Worm (Caenorhabditis elegans) whole organism, L4 larva: Measurements from ENCODE around the gene nkcc-1.

Source experiments
- F10B5.3 ChIP-seq: sonication (generic microtip); optimal IDR thresholded peaks from 2 replicates; lab custom pipeline; 2016; ENCODE audit warnings: mild to moderate bottlenecking, missing genetic modification characterization, missing compliant biosample characterization
- F26F4.8 ChIP-seq: fragments of 200-800 bp; sonication (Bioruptor generic); conservative IDR thresholded peaks from 2 replicates; pipeline ENCODE4 v1.3.6; 2022; ENCODE audit warnings: missing genetic modification characterization, missing compliant biosample characterization
- F44E2.7 ChIP-seq: fragments of 200-800 bp; sonication (Bioruptor generic); IDR thresholded peaks from 2 replicates; pipeline ENCODE4 v2.1.2; 2022; ENCODE audit warnings: missing genetic modification characterization, missing compliant biosample characterization
- R02D3.7 ChIP-seq: fragments of 150-350 bp; sonication (generic microtip); optimal IDR thresholded peaks from 3 replicates; lab custom pipeline; 2014; ENCODE audit warnings: missing biosample characterization, missing genetic modification characterization
- T20F7.1 ChIP-seq: fragments of 200-800 bp; sonication (Bioruptor generic); optimal IDR thresholded peaks from 2 replicates; lab custom pipeline; 2018; ENCODE audit warnings: mild to moderate bottlenecking, missing genetic modification characterization, missing compliant biosample characterization
- Y5F2A.4 ChIP-seq: fragments of 200-800 bp; sonication (Bioruptor generic); optimal IDR thresholded peaks from 2 replicates; lab custom pipeline; 2018; ENCODE audit warnings: mild to moderate bottlenecking, missing genetic modification characterization, missing compliant biosample characterization
- aha-1 ChIP-seq: fragments of 150-350 bp; peaks from one replicate; lab custom pipeline; 2014; ENCODE audit warnings: missing biosample characterization, missing genetic modification characterization
- ama-1 ChIP-seq: fragments of 150-350 bp; optimal IDR thresholded peaks from 2 replicates; lab custom pipeline; 2014; ENCODE audit warnings: inconsistent platforms, mixed read lengths
- arid-1 ChIP-seq: fragments of 200-800 bp; sonication (Bioruptor generic); conservative IDR thresholded peaks from 2 replicates; pipeline ENCODE4 v1.3.6; 2022; ENCODE audit warnings: missing genetic modification reagents, missing genetic modification characterization, missing compliant biosample characterization
- attf-4 ChIP-seq: sonication (generic microtip); optimal IDR thresholded peaks from 3 replicates; lab custom pipeline; 2017; ENCODE audit warnings: missing biosample characterization, missing genetic modification characterization
- ceh-44 ChIP-seq: fragments of 200-800 bp; sonication (Bioruptor generic); IDR thresholded peaks from 2 replicates; pipeline ENCODE4 v1.3.6; 2022; ENCODE audit warnings: missing genetic modification reagents, missing genetic modification characterization, missing compliant biosample characterization
- ces-1 ChIP-seq: fragments of 150-350 bp; sonication (generic microtip); optimal IDR thresholded peaks from 4 replicates; lab custom pipeline; 2014; ENCODE audit warnings: missing biosample characterization, missing genetic modification reagents, missing genetic modification characterization
- ctbp-1 ChIP-seq: fragments of 200-800 bp; sonication (Bioruptor generic); IDR thresholded peaks from 2 replicates; pipeline ENCODE4 v1.3.6; 2022; ENCODE audit warnings: missing genetic modification reagents, missing genetic modification characterization, missing compliant biosample characterization
- fos-1 ChIP-seq: fragments of 150-350 bp; optimal IDR thresholded peaks from 2 replicates; lab custom pipeline; 2014; ENCODE audit warnings: missing biosample characterization, missing genetic modification characterization
- hlh-11 ChIP-seq: fragments of 200-800 bp; sonication (Bioruptor generic); optimal IDR thresholded peaks from 2 replicates; lab custom pipeline; 2018; ENCODE audit warnings: mild to moderate bottlenecking, missing genetic modification characterization, missing compliant biosample characterization
- hlh-30 ChIP-seq: sonication (generic microtip); optimal IDR thresholded peaks from 2 replicates; lab custom pipeline; 2017; ENCODE audit warnings: antibody characterized with exemption, mild to moderate bottlenecking, missing genetic modification characterization, missing compliant biosample characterization; ENCODE audit not compliant: insufficient read depth
- lin-38 ChIP-seq: fragments of 200-800 bp; sonication (Bioruptor generic); IDR thresholded peaks from 2 replicates; pipeline ENCODE4 v1.3.6; 2022; ENCODE audit warnings: missing genetic modification reagents, missing genetic modification characterization, missing compliant biosample characterization
- mdt-29 ChIP-seq: fragments of 200-800 bp; sonication (Bioruptor generic); IDR thresholded peaks from 2 replicates; pipeline ENCODE4 v1.3.6; 2022; ENCODE audit warnings: missing genetic modification reagents, missing genetic modification characterization, missing compliant biosample characterization
- mxl-3 ChIP-seq: fragments of 200-800 bp; sonication (Bioruptor generic); optimal IDR thresholded peaks from 2 replicates; lab custom pipeline; 2018; ENCODE audit warnings: mild to moderate bottlenecking, missing genetic modification characterization, missing compliant biosample characterization
- nhr-102 ChIP-seq: sonication (generic microtip); optimal IDR thresholded peaks from 2 replicates; lab custom pipeline; 2016; ENCODE audit warnings: mild to moderate bottlenecking, missing genetic modification characterization, moderate library complexity, missing compliant biosample characterization
- nhr-28 ChIP-seq: fragments of 150-350 bp; optimal IDR thresholded peaks from 2 replicates; lab custom pipeline; 2014; ENCODE audit warnings: missing biosample characterization, missing genetic modification characterization
- nhr-48 ChIP-seq: sonication (generic microtip); optimal IDR thresholded peaks from 2 replicates; lab custom pipeline; 2016; ENCODE audit warnings: mild to moderate bottlenecking, missing genetic modification characterization, missing compliant biosample characterization
- nhr-6 ChIP-seq: fragments of 150-350 bp; optimal IDR thresholded peaks from 2 replicates; lab custom pipeline; 2014; ENCODE audit warnings: missing biosample characterization, missing genetic modification characterization
- nhr-76 ChIP-seq: fragments of 150-350 bp; optimal IDR thresholded peaks from 2 replicates; lab custom pipeline; 2014; ENCODE audit warnings: missing biosample characterization, missing genetic modification characterization
- pha-4 ChIP-seq, 2 experiments: fragments of 150-350 bp in 1 of 2; fragments of 200-800 bp in 1 of 2; sonication (Bioruptor generic) in 1 of 2; IDR thresholded peaks in 1 of 2; optimal IDR thresholded peaks in 1 of 2; 2 replicates each; pipeline versions ENCODE4 v1.3.6 to Lab custom; 2014 to 2022; ENCODE audit warnings: missing genetic modification characterization in 2 of 2, missing genetic modification reagents in 2 of 2, missing biosample characterization in 1 of 2, missing compliant biosample characterization in 1 of 2
- php-3 ChIP-seq: fragments of 200-800 bp; sonication (Bioruptor generic); IDR thresholded peaks from 2 replicates; pipeline ENCODE4 v1.3.6; 2022; ENCODE audit warnings: missing genetic modification reagents, missing genetic modification characterization, missing compliant biosample characterization
- pqm-1 ChIP-seq: sonication (generic microtip); optimal IDR thresholded peaks from 2 replicates; lab custom pipeline; 2017; ENCODE audit warnings: missing biosample characterization, missing genetic modification characterization
- rbr-2 ChIP-seq: sonication (generic microtip); optimal IDR thresholded peaks from 2 replicates; lab custom pipeline; 2016; ENCODE audit warnings: missing genotype, missing genetic modification characterization, missing compliant biosample characterization
- set-16 ChIP-seq: fragments of 200-800 bp; sonication (Bioruptor generic); IDR thresholded peaks from 2 replicates; pipeline ENCODE4 v1.3.6; 2022; ENCODE audit warnings: missing genetic modification reagents, missing genetic modification characterization, missing compliant biosample characterization
- snpc-1.2 ChIP-seq: fragments of 200-800 bp; sonication (Bioruptor generic); IDR thresholded peaks from 2 replicates; pipeline ENCODE4 v1.3.6; 2022; ENCODE audit warnings: missing genetic modification reagents, missing genetic modification characterization, missing compliant biosample characterization
- spr-1 ChIP-seq: sonication (generic microtip); optimal IDR thresholded peaks from 2 replicates; lab custom pipeline; 2016; ENCODE audit warnings: mild to moderate bottlenecking, missing genetic modification characterization, missing compliant biosample characterization
- spr-3 ChIP-seq: fragments of 200-800 bp; sonication (Bioruptor generic); optimal IDR thresholded peaks from 2 replicates; lab custom pipeline; 2018; ENCODE audit warnings: mild to moderate bottlenecking, missing genetic modification characterization, missing compliant biosample characterization
- tag-97 ChIP-seq: fragments of 200-800 bp; sonication (Bioruptor generic); IDR thresholded peaks from 2 replicates; pipeline ENCODE4 v1.3.6; 2022; ENCODE audit warnings: missing genetic modification characterization, missing compliant biosample characterization
- tra-1 ChIP-seq: fragments of 200-800 bp; sonication (Bioruptor generic); IDR thresholded peaks from 2 replicates; pipeline ENCODE4 v1.3.6; 2022; ENCODE audit warnings: missing genetic modification reagents, missing genetic modification characterization, missing compliant biosample characterization
- unc-62 ChIP-seq, 3 experiments: fragments of 150-350 bp in 1 of 3; sonication (generic microtip); optimal IDR thresholded peaks in 2 of 3; peaks in 1 of 3; 1 replicate in 1 of 3; 2 replicates in 2 of 3; lab custom pipeline; 2014 to 2017; ENCODE audit warnings: missing biosample characterization in 3 of 3, missing genetic modification characterization in 3 of 3, missing genetic modification reagents in 3 of 3, missing genotype in 1 of 3
- zag-1 ChIP-seq: fragments of 150-350 bp; optimal IDR thresholded peaks from 2 replicates; lab custom pipeline; 2014; ENCODE audit warnings: missing biosample characterization, missing genetic modification characterization
- zip-2 ChIP-seq: fragments of 150-350 bp; optimal IDR thresholded peaks from 2 replicates; lab custom pipeline; 2014; ENCODE audit warnings: missing biosample characterization, missing genetic modification characterization

The nkcc-1 gene

DNA sequence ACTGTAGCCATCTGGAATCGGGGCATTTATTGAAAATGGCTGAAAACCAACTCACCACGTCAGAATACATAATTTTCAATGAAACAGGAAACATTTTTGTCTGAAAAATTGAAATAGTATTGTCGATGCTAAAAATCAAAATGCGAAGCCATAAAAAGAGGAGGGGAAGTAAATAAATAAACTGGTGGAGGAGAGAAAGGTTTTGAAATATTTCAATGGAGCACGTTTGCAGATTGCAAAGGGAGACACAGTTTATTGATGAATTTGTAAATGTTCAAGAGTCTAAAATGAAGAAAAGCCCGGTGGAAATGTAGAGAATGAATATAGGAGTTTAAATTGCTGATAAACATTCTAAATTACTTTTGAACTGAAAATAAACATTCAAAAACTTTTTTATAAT, 20.8 kb downstream of the nkcc-1 start, which contains the start of gene F52B11.5 (continued):
- TF ChIP-seq Y5F2A.4 (GFP tag; lab: Kevin White, UChicago) (no peak), zip-2 (no peak), T20F7.1 (no peak), ces-1 (no peak), mdt-29 (no peak), pqm-1 (peak; percentile 37), nhr-76 (tag; lab: Kevin White, UChicago) (no peak)
- TF ChIP-seq, all 104 proteins: peak for 9

DNA sequence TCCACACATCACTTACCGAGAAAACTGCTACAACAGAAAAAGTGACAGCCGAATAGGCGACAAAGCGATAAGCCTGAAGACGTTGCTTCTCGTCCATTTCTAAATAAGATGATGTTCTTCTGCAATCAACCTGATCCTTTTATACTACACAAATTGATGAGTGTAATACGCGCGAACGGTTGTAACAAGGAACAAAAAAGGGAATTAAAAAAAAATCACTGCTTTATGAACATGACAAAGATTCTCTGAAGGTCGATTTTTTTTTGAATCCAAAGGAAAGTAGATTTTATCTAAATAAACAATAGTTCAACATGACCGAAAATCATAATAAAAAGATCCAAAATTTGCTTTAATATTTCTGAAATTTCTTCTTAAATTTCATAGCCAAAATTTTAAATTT, 24.6 kb downstream of the nkcc-1 start, which contains the start of gene col-133:
col-133 (minus strand) TSS at position 101 of the 400 bp plus-strand sequence.
- TF ChIP-seq nhr-48: no peak
- TF ChIP-seq pqm-1: no peak
- TF ChIP-seq F10B5.3: no peak
- no peak for TF ChIP-seq pha-4 (GFP tag; IDR thresholded peaks at IDR 0.05; lab: Robert Waterston, UW)
- no peak for TF ChIP-seq pha-4 (tag; optimal IDR thresholded peaks at IDR 0.05; lab: Kevin White, UChicago)
- no peak for TF ChIP-seq ama-1 (lab: Kevin White, UChicago)
- no peak for TF ChIP-seq tra-1 (GFP tag; lab: Robert Waterston, UW)
- no peak for TF ChIP-seq ceh-44
- no peak for TF ChIP-seq rbr-2 (tag; lab: Kevin White, UChicago)

DNA sequence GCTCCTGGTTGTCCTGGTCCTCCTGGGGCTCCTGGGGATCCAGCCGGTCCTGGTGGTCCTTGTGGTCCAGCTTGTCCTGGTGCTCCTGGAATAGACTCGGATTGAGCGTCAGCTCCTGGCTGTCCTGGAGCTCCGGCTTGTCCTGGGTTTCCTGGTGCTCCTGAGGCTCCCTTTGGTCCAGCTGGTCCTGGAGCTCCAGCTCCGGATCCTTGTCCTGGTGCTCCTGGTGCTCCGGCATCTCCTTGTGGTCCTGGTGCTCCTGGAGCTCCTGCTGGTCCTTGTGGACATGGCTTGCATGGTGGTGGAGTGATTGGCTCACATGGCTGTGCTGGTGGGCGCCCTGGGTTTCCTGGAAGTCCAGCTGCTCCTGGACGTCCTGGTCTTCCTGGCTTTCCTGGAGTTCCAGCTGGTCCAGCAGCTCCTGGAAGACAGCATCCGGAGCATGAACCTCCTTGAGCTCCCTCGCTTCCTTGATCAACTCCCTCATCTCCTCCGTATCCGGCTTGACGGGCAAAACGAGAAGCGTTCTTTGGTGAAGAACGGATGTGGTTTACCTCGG, 25.2 kb downstream of the nkcc-1 start:
- peak; percentile 28 for TF ChIP-seq rbr-2 (tag; lab: Kevin White, UChicago)
- TF ChIP-seq ces-1: no peak
- peak; percentile 99 for TF ChIP-seq set-16 (GFP tag; lab: Robert Waterston, UW)
- no peak for TF ChIP-seq spr-1 (tag; lab: Kevin White, UChicago)
- 0 out of 2 replicates have a peak, but pooled peaks have one; percentile 33 for TF ChIP-seq php-3 (GFP tag; lab: Robert Waterston, UW)
- peak in 1 of 2 experiments; percentile 23 for TF ChIP-seq unc-62 (GFP tag; optimal IDR thresholded peaks at IDR 0.05 in 1 of 2; lab: Kevin White, UChicago)
- TF ChIP-seq unc-62 (tag; optimal IDR thresholded peaks at IDR 0.05; lab: Kevin White, UChicago): no peak
- peak; percentile 30; the same call in 1 of the 2 replicates for TF ChIP-seq lin-38 (GFP tag; lab: Robert Waterston, UW)
- peak; percentile 62; the same call in 1 of the 2 replicates for TF ChIP-seq pha-4 (GFP tag; IDR thresholded peaks at IDR 0.05; lab: Robert Waterston, UW)
- no peak for TF ChIP-seq pha-4 (tag; optimal IDR thresholded peaks at IDR 0.05; lab: Kevin White, UChicago)

DNA sequence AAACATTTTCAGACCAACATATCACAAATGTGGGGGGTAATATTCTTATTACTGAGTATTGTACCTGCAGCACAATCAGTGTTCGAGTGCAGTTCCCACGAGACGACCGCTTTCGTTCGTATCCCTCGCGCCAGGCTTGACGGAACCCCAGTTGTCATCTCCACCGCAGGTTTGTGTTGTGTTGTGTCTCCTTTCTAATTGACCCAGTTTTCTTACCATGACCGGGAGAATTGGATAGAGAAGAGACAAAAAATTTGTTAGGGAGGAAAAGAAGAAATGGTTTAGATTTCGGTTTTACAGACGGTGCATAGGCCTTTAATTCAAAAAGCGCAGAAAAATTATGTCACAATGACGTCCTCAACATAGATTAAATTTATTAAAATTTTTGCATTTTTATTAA, 32.6 kb downstream of the nkcc-1 start, which contains the start of gene noah-2:
noah-2 (plus strand) TSS at position 13 of the 400 bp plus-strand sequence.
- no peak for TF ChIP-seq arid-1
- TF ChIP-seq fos-1: no peak
- TF ChIP-seq nhr-6 (tag; lab: Kevin White, UChicago): no peak
- TF ChIP-seq zag-1 (tag; lab: Kevin White, UChicago): no peak
- TF ChIP-seq spr-3 (GFP tag; lab: Kevin White, UChicago): no peak
- TF ChIP-seq attf-4 (tag; lab: Kevin White, UChicago): no peak
- peak; percentile 20 for TF ChIP-seq mxl-3
- TF ChIP-seq F26F4.8: no peak
- no peak for TF ChIP-seq aha-1 (tag; lab: Kevin White, UChicago)
- peak; percentile 10 for TF ChIP-seq hlh-30 (tag; lab: Kevin White, UChicago)
- TF ChIP-seq hlh-11: peak; percentile 6
- TF ChIP-seq nhr-28: peak; percentile 4
- TF ChIP-seq ctbp-1 (GFP tag; lab: Robert Waterston, UW): no peak
- TF ChIP-seq snpc-1.2 (GFP tag; lab: Robert Waterston, UW): no peak
- TF ChIP-seq zip-2: no peak
- no peak for TF ChIP-seq tag-97 (GFP tag; lab: Robert Waterston, UW)
- TF ChIP-seq Y5F2A.4 (GFP tag; lab: Kevin White, UChicago): no peak
- no peak for TF ChIP-seq unc-62 (GFP tag; optimal IDR thresholded peaks at IDR 0.05 in 1 of 2; lab: Kevin White, UChicago)
- TF ChIP-seq unc-62 (tag; optimal IDR thresholded peaks at IDR 0.05; lab: Kevin White, UChicago): no peak
- no peak for TF ChIP-seq nhr-102 (tag; lab: Kevin White, UChicago)
- TF ChIP-seq ceh-44: no peak
- TF ChIP-seq F10B5.3: no peak
- no peak for TF ChIP-seq rbr-2 (tag; lab: Kevin White, UChicago)
- no peak for TF ChIP-seq nhr-76 (tag; lab: Kevin White, UChicago)
- TF ChIP-seq R02D3.7: no peak
- no peak for TF ChIP-seq F44E2.7 (GFP tag; lab: Robert Waterston, UW)
